Fruit fly (Drosophila melanogaster): Measurements from ENCODE around the gene r-cup.

Gene r-cup

dm6 chrX:21025788-21026187 is at the start of gene r-cup:
Gene r-cup (minus strand): TSS chrX:21025888.
- TF ChIP-seq noc (tag; optimal IDR thresholded peaks at IDR 0.05), result no peak

- TF ChIP-seq noc (tag; optimal IDR thresholded peaks at IDR 0.05), result no peak
These were observed 48.6 kb upstream of the r-cup start for dm6 chrX:21074329-21074708.

dm6 chrX:21073641-21074328 is 48.1 kb upstream of the r-cup start:
- TF ChIP-seq noc (tag; optimal IDR thresholded peaks at IDR 0.05), result no peak

DNA sequence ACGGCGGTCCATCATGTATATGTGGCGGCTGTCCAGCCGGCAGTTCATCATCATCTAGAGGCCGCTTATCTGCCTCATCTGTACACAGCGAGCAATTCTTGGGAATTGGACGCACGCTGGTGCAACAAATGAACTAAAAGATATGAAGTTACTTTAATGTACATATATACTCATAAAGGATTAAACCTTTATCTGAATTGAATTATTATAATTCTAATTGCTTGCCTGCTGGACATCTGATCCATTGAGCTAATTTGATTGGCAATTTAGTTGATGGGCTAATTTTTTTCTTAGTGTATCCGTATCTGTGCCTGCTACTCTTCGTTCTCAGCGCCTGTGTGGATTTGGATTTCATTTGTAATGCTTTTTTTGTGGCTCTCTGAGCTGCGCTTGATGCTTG is 47.3 kb upstream of the r-cup start:
- TF ChIP-seq noc (tag; optimal IDR thresholded peaks at IDR 0.05), result peak; percentile 74

dm6 chrX:21071693-21072357 is 46.1 kb upstream of the r-cup start:
- TF ChIP-seq noc (tag; optimal IDR thresholded peaks at IDR 0.05), result no peak

dm6 chrX:21067908-21068307 is 42.2 kb upstream of the r-cup start:
- TF ChIP-seq noc (tag; optimal IDR thresholded peaks at IDR 0.05), result no peak

dm6 chrX:21067474-21067873 is 41.8 kb upstream of the r-cup start, which contains the start of gene CG32512:
Gene CG32512 (minus strand): TSS chrX:21067540.
- no peak for TF ChIP-seq noc (tag; optimal IDR thresholded peaks at IDR 0.05)

dm6 chrX:21065775-21066174 is 40.1 kb upstream of the r-cup start:
- TF ChIP-seq noc (tag; optimal IDR thresholded peaks at IDR 0.05), result no peak

dm6 chrX:21064927-21065326 is 39.2 kb upstream of the r-cup start:
- TF ChIP-seq noc (tag; optimal IDR thresholded peaks at IDR 0.05), result no peak

dm6 chrX:21060579-21060978 is 34.9 kb upstream of the r-cup start:
- TF ChIP-seq noc (tag; optimal IDR thresholded peaks at IDR 0.05), result no peak

- TF ChIP-seq noc (tag; optimal IDR thresholded peaks at IDR 0.05), result peak; percentile 83
These were observed 33.3 kb upstream of the r-cup start for dm6 chrX:21058991-21059390.

DNA sequence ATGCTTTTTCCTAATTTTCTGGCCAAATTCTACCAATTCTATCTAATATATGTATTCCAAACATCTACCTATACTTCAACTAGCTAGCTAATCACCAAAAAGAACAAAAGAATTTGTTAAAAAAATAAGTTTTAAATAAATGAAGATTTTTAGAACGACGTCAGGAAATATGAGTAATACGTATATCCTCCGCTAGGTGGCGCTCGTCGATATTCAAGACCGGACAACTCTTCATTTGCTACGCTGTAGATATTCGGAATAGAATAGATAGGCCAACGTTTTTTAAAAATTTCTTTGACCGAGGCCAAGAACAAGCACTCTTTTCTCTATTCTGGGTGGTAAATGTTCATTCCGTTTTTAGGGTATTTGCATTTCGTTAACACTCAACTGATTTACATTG is 32.7 kb upstream of the r-cup start:
- TF ChIP-seq noc (tag; optimal IDR thresholded peaks at IDR 0.05), result no peak

DNA sequence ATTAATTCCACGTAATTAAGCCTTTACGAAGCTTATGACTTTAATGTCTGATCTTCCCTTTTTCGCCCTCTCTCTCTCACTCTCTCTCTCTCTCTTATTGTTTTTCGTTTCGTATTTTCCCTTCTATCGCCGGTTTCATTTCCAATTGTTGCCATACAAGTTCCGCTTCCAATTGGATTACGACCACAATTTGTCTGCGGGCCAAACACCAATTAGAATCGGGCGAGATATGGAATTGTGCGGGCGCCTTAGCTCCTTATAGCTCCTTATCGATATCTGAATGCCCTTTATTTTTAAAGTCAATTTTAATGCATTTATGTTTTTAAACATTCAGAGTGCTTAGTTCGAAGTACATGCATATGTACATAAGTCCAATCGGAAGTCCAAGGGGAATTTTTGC is 31.0 kb upstream of the r-cup start:
- no peak for TF ChIP-seq noc (tag; optimal IDR thresholded peaks at IDR 0.05)

- no peak for TF ChIP-seq noc (tag; optimal IDR thresholded peaks at IDR 0.05)
These were observed 29.3 kb upstream of the r-cup start for dm6 chrX:21054963-21055480.

DNA sequence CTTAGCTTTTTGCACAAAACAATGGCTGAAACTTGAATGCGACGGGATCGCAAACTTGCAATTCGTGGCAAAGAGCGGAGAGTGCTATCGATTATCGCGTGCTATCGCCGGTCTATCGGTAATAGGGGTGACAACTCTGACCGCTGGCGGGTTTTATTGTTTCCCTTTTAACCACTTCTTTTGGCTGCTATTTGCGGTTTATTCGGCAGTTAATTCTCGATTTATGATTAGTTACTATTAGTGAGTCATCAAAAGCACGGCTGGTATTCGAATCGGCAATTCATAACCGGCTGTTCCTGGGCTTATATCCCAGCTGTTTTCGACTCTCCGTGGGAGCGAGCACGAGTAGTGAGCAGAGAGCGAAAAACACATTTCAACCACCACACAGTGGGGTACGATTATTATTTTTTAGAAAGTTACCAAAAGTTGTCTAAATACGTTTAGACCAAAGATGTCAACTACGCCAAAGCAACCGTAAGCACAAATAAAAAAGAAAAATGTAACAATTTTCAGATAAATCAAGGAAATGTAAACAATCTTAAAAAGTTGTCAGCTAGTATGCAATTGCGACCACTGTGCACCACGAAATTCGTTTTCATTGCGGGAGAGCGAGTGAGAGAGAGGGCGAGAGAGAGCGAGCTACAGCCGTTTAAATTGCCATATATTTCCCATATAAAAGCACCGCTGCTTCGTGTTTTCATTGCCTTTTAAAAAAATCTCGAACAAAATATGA is 28.3 kb upstream of the r-cup start, which contains the start of the genes Stt3A and bves:
Gene Stt3A, minus strand, starts transcription at position 89 of the 733 bp plus-strand sequence.
Gene bves, plus strand, starts transcription at position 115 of the 733 bp plus-strand sequence.
- peak; percentile 97 for TF ChIP-seq noc (tag; optimal IDR thresholded peaks at IDR 0.05)

dm6 chrX:21053099-21053715 is 27.5 kb upstream of the r-cup start:
- TF ChIP-seq noc (tag; optimal IDR thresholded peaks at IDR 0.05), result peak; percentile 71
